Fruit fly (Drosophila melanogaster) whole organism, adult: ENCODE results near the gene PRL-1.

Experiments used
- CG14711 ChIP-seq: fragments of 200-800 bp; sonication (Bioruptor generic); optimal IDR thresholded peaks from 2 replicates; lab custom pipeline; 2018; ENCODE audit warnings: missing biosample characterization, mild to moderate bottlenecking, missing genetic modification characterization, moderate library complexity
- CG1620 ChIP-seq: fragments of 200-800 bp; sonication (Bioruptor generic); optimal IDR thresholded peaks from 2 replicates; lab custom pipeline; 2016; ENCODE audit warnings: missing biosample characterization, missing genetic modification characterization
- CG7101 ChIP-seq: fragments of 200-800 bp; sonication (Bioruptor generic); optimal IDR thresholded peaks from 2 replicates; lab custom pipeline; 2018; ENCODE audit warnings: missing biosample characterization, mild to moderate bottlenecking, missing genetic modification characterization, moderate library complexity
- Clk ChIP-seq: fragments of 200-800 bp; sonication (Bioruptor generic); optimal IDR thresholded peaks from 2 replicates; lab custom pipeline; 2017; ENCODE audit warnings: missing biosample characterization, missing genetic modification characterization
- Crg-1 ChIP-seq: fragments of 200-800 bp; sonication (Bioruptor generic); optimal IDR thresholded peaks from 2 replicates; lab custom pipeline; 2016; ENCODE audit warnings: missing biosample characterization, missing genetic modification characterization
- Hr96 ChIP-seq: fragments of 200-800 bp; sonication (Bioruptor generic); optimal IDR thresholded peaks from 2 replicates; lab custom pipeline; 2016; ENCODE audit warnings: missing biosample characterization, missing genetic modification characterization
- bab1 ChIP-seq: fragments of 200-800 bp; sonication (Bioruptor generic); optimal IDR thresholded peaks from 3 replicates; lab custom pipeline; 2019; ENCODE audit warnings: missing biosample characterization, mild to moderate bottlenecking, missing genetic modification characterization, moderate library complexity
- cic ChIP-seq: fragments of 200-800 bp; sonication (Bioruptor generic); optimal IDR thresholded peaks from 2 replicates; lab custom pipeline; 2017; ENCODE audit warnings: missing biosample characterization, mild to moderate bottlenecking, missing genetic modification characterization, moderate library complexity
- cnc ChIP-seq, 2 experiments: fragments of >200 bp; optimal IDR thresholded peaks; 2 replicates each; lab custom pipeline; 2017
- ovo ChIP-seq: fragments of 200-800 bp; sonication (Bioruptor generic); optimal IDR thresholded peaks from 2 replicates; lab custom pipeline; 2016; ENCODE audit warnings: missing biosample characterization, missing genetic modification characterization
- pad ChIP-seq: fragments of 200-800 bp; sonication (Bioruptor generic); optimal IDR thresholded peaks from 3 replicates; lab custom pipeline; 2017; ENCODE audit warnings: missing biosample characterization, missing genetic modification characterization, mild to moderate bottlenecking, moderate library complexity, missing genetic modification reagents
- tj ChIP-seq: fragments of 200-800 bp; sonication (Bioruptor generic); optimal IDR thresholded peaks from 3 replicates; lab custom pipeline; 2017; ENCODE audit warnings: missing biosample characterization, mild to moderate bottlenecking, missing genetic modification characterization, moderate library complexity

- peak; percentile 52 for TF ChIP-seq Clk (GFP tag; lab: Kevin White, UChicago)
- TF ChIP-seq CG7101 (tag; lab: Kevin White, UChicago) = peak; percentile 94
- TF ChIP-seq bab1 (GFP tag; lab: Kevin White, UChicago) = peak; percentile 92
- TF ChIP-seq cic = peak; percentile 99
- TF ChIP-seq CG1620 (GFP tag; lab: Kevin White, UChicago) = peak; percentile 32
- no peak for TF ChIP-seq cnc (optimal IDR thresholded peaks at IDR 0.05; lab: Kevin White, UChicago)
- TF ChIP-seq Hr96 (GFP tag; lab: Kevin White, UChicago) = peak; percentile 89
- peak; percentile 65 for TF ChIP-seq CG14711 (tag; lab: Kevin White, UChicago)
- peak; percentile 86 for TF ChIP-seq ovo
- TF ChIP-seq pad (GFP tag; lab: Kevin White, UChicago) = peak; percentile 100
- peak; percentile 84 for TF ChIP-seq Crg-1 (GFP tag; lab: Kevin White, UChicago)
- peak; percentile 85 for TF ChIP-seq tj (GFP tag; lab: Kevin White, UChicago)
These were observed 12.1 kb upstream of the PRL-1 start for dm6 chr2L:16269232-16270134.
